Worm (Caenorhabditis elegans): Measurements from ENCODE around the gene C46C11.3.

DNA sequence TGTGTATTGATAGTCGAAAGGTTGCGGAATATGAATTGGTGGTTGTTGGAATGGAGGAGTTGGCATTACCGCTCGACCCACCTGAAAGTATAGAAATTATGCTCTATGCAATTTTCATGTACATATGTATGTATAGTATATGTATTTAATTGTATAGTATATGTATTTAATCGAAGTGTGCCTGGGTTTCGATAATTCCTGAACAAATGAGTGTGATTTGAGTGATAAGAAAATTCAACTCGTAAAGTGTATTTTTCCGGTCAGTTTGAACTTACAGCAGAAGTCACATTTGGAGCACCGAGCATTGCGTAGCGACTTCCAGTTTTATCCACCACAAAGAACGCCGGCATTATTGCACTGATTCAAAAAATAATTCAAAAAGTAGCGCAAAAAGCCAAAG is 36.6 kb downstream of the C46C11.3 start:
- TF ChIP-seq unc-39 (tag; optimal IDR thresholded peaks at IDR 0.05) (no peak), ceh-9 (tag; optimal IDR thresholded peaks at IDR 0.05) (no peak), unc-62 (GFP tag; optimal IDR thresholded peaks at IDR 0.05) (no peak), elt-1 (tag; optimal IDR thresholded peaks at IDR 0.05) (no peak), mdl-1 (tag; optimal IDR thresholded peaks at IDR 0.05) (no peak), pqm-1 (tag; optimal IDR thresholded peaks at IDR 0.05) (no peak), ztf-4 (tag; optimal IDR thresholded peaks at IDR 0.05) (no peak), nhr-43 (tag; optimal IDR thresholded peaks at IDR 0.05; ENCODE audit: poor library complexity, severe bottlenecking) (no peak)

Data from whole organism, L3 larva.